Worm (Caenorhabditis elegans) whole organism, L3 larva: Measurements from ENCODE around the gene pqn-67.

Experiments used
- ceh-16 ChIP-seq: sonication (generic microtip); optimal IDR thresholded peaks from 2 replicates; lab custom pipeline; 2017; ENCODE audit warnings: missing biosample characterization, missing genetic modification characterization
- ceh-82 ChIP-seq: fragments of 150-350 bp; optimal IDR thresholded peaks from 2 replicates; lab custom pipeline; 2014; ENCODE audit warnings: missing biosample characterization, missing genetic modification characterization
- egl-27 ChIP-seq: sonication (generic microtip); optimal IDR thresholded peaks from 4 replicates; lab custom pipeline; 2017; ENCODE audit warnings: missing biosample characterization, missing genetic modification reagents, missing genetic modification characterization
- egl-5 ChIP-seq: fragments of 150-350 bp; optimal IDR thresholded peaks from 2 replicates; lab custom pipeline; 2017; ENCODE audit warnings: missing biosample characterization, missing genetic modification reagents, missing genetic modification characterization, inconsistent platforms
- elt-1 ChIP-seq: fragments of 150-350 bp; optimal IDR thresholded peaks from 2 replicates; lab custom pipeline; 2014; ENCODE audit warnings: missing biosample characterization, missing genetic modification characterization
- eor-1 ChIP-seq, 2 experiments: fragments of 150-350 bp; optimal IDR thresholded peaks; 2 replicates each; lab custom pipeline; 2014 to 2018; ENCODE audit warnings: missing biosample characterization in 2 of 2, missing genetic modification characterization in 2 of 2
- fkh-2 ChIP-seq: fragments of 150-350 bp; optimal IDR thresholded peaks from 2 replicates; lab custom pipeline; 2014; ENCODE audit warnings: missing biosample characterization, missing genetic modification reagents, missing genetic modification characterization
- mdl-1 ChIP-seq: fragments of 150-350 bp; optimal IDR thresholded peaks from 2 replicates; lab custom pipeline; 2014; ENCODE audit warnings: missing biosample characterization, missing genetic modification characterization
- nhr-28 ChIP-seq: fragments of 150-350 bp; optimal IDR thresholded peaks from 2 replicates; lab custom pipeline; 2014; ENCODE audit warnings: missing biosample characterization, missing genetic modification characterization
- nhr-77 ChIP-seq: fragments of 150-350 bp; optimal IDR thresholded peaks from 2 replicates; lab custom pipeline; 2014; ENCODE audit warnings: missing biosample characterization, missing genetic modification characterization
- sea-2 ChIP-seq: fragments of 150-350 bp; sonication (generic microtip); optimal IDR thresholded peaks from 4 replicates; lab custom pipeline; 2014; ENCODE audit warnings: missing biosample characterization, missing genetic modification reagents, missing genetic modification characterization
- skn-1 ChIP-seq: fragments of 150-350 bp; optimal IDR thresholded peaks from 2 replicates; lab custom pipeline; 2014; ENCODE audit warnings: missing biosample characterization, missing genetic modification characterization
- tbx-2 ChIP-seq: sonication (generic microtip); optimal IDR thresholded peaks from 2 replicates; lab custom pipeline; 2016; ENCODE audit warnings: mild to moderate bottlenecking, missing genetic modification characterization, missing compliant biosample characterization

pqn-67 gene

DNA sequence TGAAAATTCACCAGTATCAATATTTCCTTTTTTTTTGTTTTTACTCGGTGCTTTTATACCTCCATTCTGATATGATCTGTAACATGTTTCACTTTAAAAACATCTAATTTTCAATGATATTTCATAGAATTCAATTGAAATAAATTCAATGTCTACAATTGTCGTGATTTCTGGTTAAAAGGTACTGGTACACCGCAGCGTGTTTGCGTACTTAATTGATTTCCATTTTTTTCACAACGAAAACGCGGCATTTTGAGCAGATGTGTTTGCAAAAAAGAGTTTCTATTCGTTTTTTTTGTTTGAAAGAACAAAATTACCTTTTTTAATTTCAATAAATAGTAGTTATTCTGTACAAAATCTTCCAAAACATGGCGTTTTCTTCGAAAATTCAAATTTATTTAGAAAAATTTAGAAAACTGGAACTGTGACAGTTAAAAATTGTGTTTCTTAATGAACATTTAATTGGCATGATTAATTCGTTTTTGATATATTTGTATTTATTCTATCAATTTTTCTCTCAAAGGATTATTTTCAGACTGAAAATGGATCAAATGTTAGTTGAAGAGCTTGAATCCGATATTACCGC lies 46.4 kb downstream of the pqn-67 start, which contains the start of gene pnn-1 (continued):
- TF ChIP-seq nhr-77 (tag; lab: Kevin White, UChicago) (no peak), elt-1 (no peak), fkh-2 (tag; lab: Kevin White, UChicago) (no peak), ceh-16 (tag; lab: Kevin White, UChicago) (no peak)

ce11 chrV:12974047-12974446 lies 49.8 kb downstream of the pqn-67 start:
- TF ChIP-seq mdl-1 (tag; lab: Kevin White, UChicago) (no peak), ceh-82 (tag; lab: Kevin White, UChicago) (no peak), tbx-2 (tag; lab: Kevin White, UChicago) (no peak), skn-1 (no peak), egl-5 (tag; lab: Kevin White, UChicago) (no peak), eor-1 (tag; optimal IDR thresholded peaks at IDR 0.05; lab: Kevin White, UChicago) (no peak), sea-2 (no peak), nhr-28 (tag; lab: Kevin White, UChicago) (no peak), egl-27 (tag; lab: Kevin White, UChicago) (no peak)
- TF ChIP-seq, all 47 proteins: peak for 0
